Worm (Caenorhabditis elegans) whole organism, L4 larva: ENCODE results near the gene ZK354.3.

Source experiments
- Y5F2A.4 ChIP-seq: fragments of 200-800 bp; sonication (Bioruptor generic); optimal IDR thresholded peaks from 2 replicates; lab custom pipeline; 2018; ENCODE audit warnings: mild to moderate bottlenecking, missing genetic modification characterization, missing compliant biosample characterization
- ceh-82 ChIP-seq: sonication (generic microtip); optimal IDR thresholded peaks from 2 replicates; lab custom pipeline; 2017; ENCODE audit warnings: missing biosample characterization, missing genetic modification characterization
- ctbp-1 ChIP-seq: fragments of 200-800 bp; sonication (Bioruptor generic); IDR thresholded peaks from 2 replicates; pipeline ENCODE4 v1.3.6; 2022; ENCODE audit warnings: missing genetic modification reagents, missing genetic modification characterization, missing compliant biosample characterization
- egl-43 ChIP-seq: fragments of 200-800 bp; sonication (Bioruptor generic); IDR thresholded peaks from 2 replicates; pipeline ENCODE4 v1.3.6; 2022; ENCODE audit warnings: missing genetic modification reagents, missing genetic modification characterization, missing compliant biosample characterization
- nhr-11 ChIP-seq: fragments of 150-350 bp; optimal IDR thresholded peaks from 2 replicates; lab custom pipeline; 2014; ENCODE audit warnings: missing biosample characterization, missing genetic modification characterization
- nhr-48 ChIP-seq: sonication (generic microtip); optimal IDR thresholded peaks from 2 replicates; lab custom pipeline; 2016; ENCODE audit warnings: mild to moderate bottlenecking, missing genetic modification characterization, missing compliant biosample characterization
- zag-1 ChIP-seq: fragments of 150-350 bp; optimal IDR thresholded peaks from 2 replicates; lab custom pipeline; 2014; ENCODE audit warnings: missing biosample characterization, missing genetic modification characterization

DNA sequence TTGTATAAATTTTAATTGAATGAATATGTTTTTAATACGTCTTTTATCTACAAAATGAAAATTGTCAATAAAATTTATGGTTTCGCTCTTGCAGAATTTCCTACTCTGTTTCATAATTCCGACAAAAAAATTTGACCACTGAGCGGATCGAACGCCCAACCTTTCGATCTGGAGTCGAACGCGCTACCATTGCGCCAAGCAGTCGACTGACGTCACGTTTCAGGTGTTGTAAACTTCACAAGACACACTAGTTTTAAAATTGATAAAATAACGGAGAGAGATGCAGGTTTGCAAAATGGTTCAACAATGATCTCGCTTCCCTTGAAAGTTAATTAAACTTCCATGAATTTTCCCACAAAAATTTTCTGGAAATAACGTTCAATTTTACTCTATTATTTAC lies 34.3 kb downstream of the ZK354.3 start:
- TF ChIP-seq zag-1 (tag; lab: Kevin White, UChicago) (no peak), egl-43 (GFP tag; lab: Robert Waterston, UW) (no peak), ctbp-1 (GFP tag; lab: Robert Waterston, UW) (no peak), nhr-48 (tag; lab: Kevin White, UChicago) (no peak), ceh-82 (tag; lab: Kevin White, UChicago) (no peak), nhr-11 (tag; lab: Kevin White, UChicago) (no peak), Y5F2A.4 (no peak)
